Worm (Caenorhabditis elegans) whole organism, L2 larva: ENCODE measurements around the gene ZK185.4.
A peak's percentile ranks its signal among the peaks of the same experiment; 100 is the strongest.

ENCODE experiments used
- C34F6.9 ChIP-seq: fragments of 150-350 bp; optimal IDR thresholded peaks from 2 replicates; lab custom pipeline; 2014; ENCODE audit warnings: missing biosample characterization, missing genetic modification characterization
- F13H6.1 ChIP-seq: sonication (generic microtip); optimal IDR thresholded peaks from 2 replicates; lab custom pipeline; 2016; ENCODE audit warnings: missing genetic modification characterization, missing compliant biosample characterization
- R02D3.7 ChIP-seq: fragments of 150-350 bp; optimal IDR thresholded peaks from 2 replicates; lab custom pipeline; 2014; ENCODE audit warnings: missing biosample characterization, missing genetic modification characterization
- Y55F3AM.14 ChIP-seq: fragments of 200-800 bp; sonication (Bioruptor generic); optimal IDR thresholded peaks from 2 replicates; lab custom pipeline; 2018; ENCODE audit warnings: mild to moderate bottlenecking, missing genetic modification characterization, missing compliant biosample characterization
- ZK546.5 ChIP-seq: sonication (generic microtip); optimal IDR thresholded peaks from 2 replicates; lab custom pipeline; 2017; ENCODE audit warnings: missing biosample characterization, missing genetic modification characterization
- alr-1 ChIP-seq: fragments of 150-350 bp; optimal IDR thresholded peaks from 2 replicates; lab custom pipeline; 2014; ENCODE audit warnings: missing biosample characterization, missing genetic modification characterization
- aly-2 ChIP-seq: fragments of 150-350 bp; optimal IDR thresholded peaks from 2 replicates; lab custom pipeline; 2014; ENCODE audit warnings: missing biosample characterization, missing genetic modification characterization
- ama-1 ChIP-seq: fragments of 150-350 bp; optimal IDR thresholded peaks from 2 replicates; lab custom pipeline; 2018; ENCODE audit warnings: inconsistent platforms
- blmp-1 ChIP-seq: sonication (generic microtip); optimal IDR thresholded peaks from 2 replicates; lab custom pipeline; 2017; ENCODE audit warnings: missing genetic modification characterization, mild to moderate bottlenecking, missing compliant biosample characterization, antibody characterized with exemption, moderate library complexity; ENCODE audit not compliant: insufficient read depth
- ceh-16 ChIP-seq: fragments of 150-350 bp; optimal IDR thresholded peaks from 2 replicates; lab custom pipeline; 2014; ENCODE audit warnings: missing biosample characterization, missing genetic modification characterization
- ceh-82 ChIP-seq: fragments of 150-350 bp; optimal IDR thresholded peaks from 2 replicates; lab custom pipeline; 2014; ENCODE audit warnings: missing biosample characterization, missing genetic modification characterization
- crh-2 ChIP-seq: sonication (generic microtip); optimal IDR thresholded peaks from 2 replicates; lab custom pipeline; 2017; ENCODE audit warnings: missing biosample characterization, missing genetic modification characterization
- dmd-4 ChIP-seq: sonication (generic microtip); optimal IDR thresholded peaks from 2 replicates; lab custom pipeline; 2017; ENCODE audit warnings: missing biosample characterization, missing genetic modification characterization
- egl-27 ChIP-seq: sonication (generic microtip); optimal IDR thresholded peaks from 3 replicates; lab custom pipeline; 2017; ENCODE audit warnings: missing biosample characterization, missing genetic modification reagents, missing genetic modification characterization
- elt-1 ChIP-seq: fragments of 150-350 bp; optimal IDR thresholded peaks from 2 replicates; lab custom pipeline; 2014; ENCODE audit warnings: missing biosample characterization, missing genetic modification characterization
- elt-3 ChIP-seq: sonication (generic microtip); optimal IDR thresholded peaks from 2 replicates; lab custom pipeline; 2017; ENCODE audit warnings: missing biosample characterization, missing genetic modification characterization
- fos-1 ChIP-seq: fragments of 150-350 bp; optimal IDR thresholded peaks from 2 replicates; lab custom pipeline; 2014; ENCODE audit warnings: missing biosample characterization, missing genetic modification characterization
- gmeb-1 ChIP-seq: fragments of 150-350 bp; optimal IDR thresholded peaks from 2 replicates; lab custom pipeline; 2014; ENCODE audit warnings: missing biosample characterization, missing genetic modification characterization
- lin-11 ChIP-seq: fragments of 150-350 bp; sonication (generic microtip); optimal IDR thresholded peaks from 2 replicates; lab custom pipeline; 2014; ENCODE audit warnings: missing biosample characterization, missing genetic modification characterization, inconsistent platforms, mixed read lengths
- lin-13 ChIP-seq: fragments of 150-350 bp; optimal IDR thresholded peaks from 2 replicates; lab custom pipeline; 2014; ENCODE audit warnings: missing biosample characterization, missing genetic modification reagents, missing genetic modification characterization
- lin-39 ChIP-seq: fragments of 150-350 bp; optimal IDR thresholded peaks from 2 replicates; lab custom pipeline; 2014; ENCODE audit warnings: missing biosample characterization, missing genetic modification reagents, missing genetic modification characterization
- lsy-2 ChIP-seq, 2 experiments: fragments of 150-350 bp in 1 of 2; sonication (generic microtip) in 1 of 2; optimal IDR thresholded peaks; 2 replicates each; lab custom pipeline; 2014 to 2017; ENCODE audit warnings: missing biosample characterization in 2 of 2, missing genetic modification characterization in 2 of 2
- mab-5 ChIP-seq: fragments of 150-350 bp; optimal IDR thresholded peaks from 2 replicates; lab custom pipeline; 2014; ENCODE audit warnings: missing biosample characterization, missing genetic modification characterization
- mbf-1 ChIP-seq: sonication (generic microtip); optimal IDR thresholded peaks from 2 replicates; lab custom pipeline; 2017; ENCODE audit warnings: missing biosample characterization, missing genetic modification characterization
- mdl-1 ChIP-seq, 2 experiments: fragments of 150-350 bp in 1 of 2; sonication (generic microtip) in 1 of 2; optimal IDR thresholded peaks; 2 replicates each; lab custom pipeline; 2017; ENCODE audit warnings: missing biosample characterization in 2 of 2, missing genetic modification characterization in 2 of 2
- nhr-10 ChIP-seq: sonication (generic microtip); optimal IDR thresholded peaks from 2 replicates; lab custom pipeline; 2017; ENCODE audit warnings: missing biosample characterization, missing genetic modification characterization
- nhr-11 ChIP-seq: fragments of 150-350 bp; optimal IDR thresholded peaks from 2 replicates; lab custom pipeline; 2014; ENCODE audit warnings: missing biosample characterization, missing genetic modification characterization
- nhr-12 ChIP-seq: fragments of 150-350 bp; optimal IDR thresholded peaks from 2 replicates; lab custom pipeline; 2014; ENCODE audit warnings: missing biosample characterization, missing genetic modification characterization
- nhr-129 ChIP-seq: fragments of 150-350 bp; optimal IDR thresholded peaks from 2 replicates; lab custom pipeline; 2014; ENCODE audit warnings: missing biosample characterization, missing genetic modification characterization
- nhr-21 ChIP-seq: fragments of 150-350 bp; optimal IDR thresholded peaks from 2 replicates; lab custom pipeline; 2014; ENCODE audit warnings: missing biosample characterization, missing genetic modification characterization
- nhr-23 ChIP-seq: fragments of 150-350 bp; optimal IDR thresholded peaks from 2 replicates; lab custom pipeline; 2014; ENCODE audit warnings: missing biosample characterization, missing genetic modification reagents, missing genetic modification characterization
- nhr-237 ChIP-seq: fragments of 150-350 bp; optimal IDR thresholded peaks from 2 replicates; lab custom pipeline; 2014; ENCODE audit warnings: missing biosample characterization, missing genetic modification characterization
- nhr-25 ChIP-seq: fragments of 150-350 bp; sonication (generic microtip); optimal IDR thresholded peaks from 3 replicates; lab custom pipeline; 2014; ENCODE audit warnings: missing biosample characterization, missing genetic modification characterization
- nhr-6 ChIP-seq: fragments of 150-350 bp; optimal IDR thresholded peaks from 2 replicates; lab custom pipeline; 2014; ENCODE audit warnings: missing biosample characterization, missing genetic modification characterization
- nhr-77 ChIP-seq: fragments of 150-350 bp; optimal IDR thresholded peaks from 2 replicates; lab custom pipeline; 2014; ENCODE audit warnings: missing biosample characterization, missing genetic modification characterization
- peb-1 ChIP-seq: fragments of 150-350 bp; optimal IDR thresholded peaks from 2 replicates; lab custom pipeline; 2014; ENCODE audit warnings: missing biosample characterization, missing genetic modification characterization
- sem-4 ChIP-seq: fragments of 150-350 bp; optimal IDR thresholded peaks from 2 replicates; lab custom pipeline; 2014; ENCODE audit warnings: missing biosample characterization, missing genetic modification reagents, missing genetic modification characterization
- skn-1 ChIP-seq: sonication (generic microtip); optimal IDR thresholded peaks from 2 replicates; lab custom pipeline; 2017; ENCODE audit warnings: missing biosample characterization, missing genetic modification characterization
- sma-3 ChIP-seq: sonication (generic microtip); optimal IDR thresholded peaks from 2 replicates; lab custom pipeline; 2016; ENCODE audit warnings: missing genetic modification reagents, missing genetic modification characterization, missing compliant biosample characterization
- sma-9 ChIP-seq, 2 experiments: fragments of 150-350 bp in 1 of 2; sonication (generic microtip) in 1 of 2; optimal IDR thresholded peaks; 2 replicates each; lab custom pipeline; 2014 to 2016; ENCODE audit warnings: missing genetic modification characterization in 2 of 2, mild to moderate bottlenecking in 1 of 2, missing biosample characterization in 1 of 2, missing compliant biosample characterization in 1 of 2, missing genetic modification reagents in 1 of 2, moderate library complexity in 1 of 2
- snpc-4 ChIP-seq: fragments of 150-350 bp; optimal IDR thresholded peaks from 2 replicates; lab custom pipeline; 2014; ENCODE audit warnings: missing biosample characterization, missing genetic modification characterization
- unc-39 ChIP-seq: fragments of 150-350 bp; optimal IDR thresholded peaks from 2 replicates; lab custom pipeline; 2014; ENCODE audit warnings: missing biosample characterization, missing genetic modification characterization
- unc-55 ChIP-seq: fragments of 150-350 bp; sonication (generic microtip); optimal IDR thresholded peaks from 3 replicates; lab custom pipeline; 2014; ENCODE audit warnings: missing biosample characterization, missing genetic modification reagents, missing genetic modification characterization
- unc-62 ChIP-seq: fragments of 150-350 bp; optimal IDR thresholded peaks from 2 replicates; lab custom pipeline; 2014; ENCODE audit warnings: missing biosample characterization, missing genetic modification reagents, missing genetic modification characterization
- zag-1 ChIP-seq: fragments of 150-350 bp; optimal IDR thresholded peaks from 2 replicates; lab custom pipeline; 2014; ENCODE audit warnings: missing biosample characterization, missing genetic modification characterization
- ztf-1 ChIP-seq: fragments of 200-800 bp; sonication (Bioruptor generic); conservative IDR thresholded peaks from 2 replicates; pipeline ENCODE4 v1.3.6; 2022; ENCODE audit warnings: missing genetic modification characterization, missing compliant biosample characterization
- ztf-11 ChIP-seq: sonication (generic microtip); optimal IDR thresholded peaks from 2 replicates; lab custom pipeline; 2017; ENCODE audit warnings: missing biosample characterization, missing genetic modification characterization
- ztf-4 ChIP-seq: fragments of 150-350 bp; optimal IDR thresholded peaks from 2 replicates; lab custom pipeline; 2014; ENCODE audit warnings: missing biosample characterization, missing genetic modification characterization

The ZK185.4 gene

ce11 chrIV:4513269-4513819 is 19.6 kb downstream of the ZK185.4 start, which contains the start of gene sar-1:
Gene sar-1 (minus strand): TSS chrIV:4513319.
- TF ChIP-seq egl-27 (tag; lab: Kevin White, UChicago) (peak; percentile 55), lin-13 (GFP tag; lab: Kevin White, UChicago) (no peak), unc-55 (GFP tag; lab: Kevin White, UChicago) (peak; percentile 84), ZK546.5 (no peak), mdl-1 (tag; optimal IDR thresholded peaks at IDR 0.05; lab: Kevin White, UChicago) (peak in 1 of 2 experiments; percentile 60), nhr-237 (tag; lab: Kevin White, UChicago) (no peak), mbf-1 (no peak), ama-1 (lab: Kevin White, UChicago) (no peak), skn-1 (no peak), dmd-4 (tag; lab: Kevin White, UChicago) (no peak), nhr-10 (peak; percentile 49), C34F6.9 (peak; percentile 89), mab-5 (tag; lab: Kevin White, UChicago) (peak; percentile 63), nhr-21 (tag; lab: Kevin White, UChicago) (peak; percentile 82), lin-39 (no peak), sma-3 (peak; percentile 69), F13H6.1 (tag; lab: Kevin White, UChicago) (peak; percentile 80), Y55F3AM.14 (GFP tag; lab: Kevin White, UChicago) (no peak), ztf-1 (GFP tag; lab: Robert Waterston, UW) (no peak), nhr-25 (tag; lab: Kevin White, UChicago) (peak; percentile 73), peb-1 (tag; lab: Kevin White, UChicago) (no peak), snpc-4 (tag; lab: Kevin White, UChicago) (no peak), lsy-2 (tag; optimal IDR thresholded peaks at IDR 0.05; lab: Kevin White, UChicago) (peak; percentile 88 to 93), elt-1 (tag; lab: Kevin White, UChicago) (no peak), nhr-6 (tag; lab: Kevin White, UChicago) (peak; percentile 31), ceh-16 (tag; lab: Kevin White, UChicago) (no peak), nhr-129 (tag; lab: Kevin White, UChicago) (peak; percentile 65), ceh-82 (tag; lab: Kevin White, UChicago) (no peak), fos-1 (tag; lab: Kevin White, UChicago) (peak; percentile 55), unc-62 (GFP tag; lab: Kevin White, UChicago) (no peak), crh-2 (tag; lab: Kevin White, UChicago) (peak; percentile 94), unc-39 (tag; lab: Kevin White, UChicago) (no peak), alr-1 (tag; lab: Kevin White, UChicago) (no peak), nhr-23 (tag; lab: Kevin White, UChicago) (no peak), lin-11 (tag; lab: Kevin White, UChicago) (peak; percentile 72), ztf-11 (tag; lab: Kevin White, UChicago) (no peak), nhr-77 (tag; lab: Kevin White, UChicago) (no peak), gmeb-1 (peak; percentile 82), blmp-1 (no peak), ztf-4 (tag; lab: Kevin White, UChicago) (peak; percentile 25), elt-3 (tag; lab: Kevin White, UChicago) (no peak), nhr-11 (tag; lab: Kevin White, UChicago) (no peak), R02D3.7 (peak; percentile 32), zag-1 (peak; percentile 26), nhr-12 (tag; lab: Kevin White, UChicago) (no peak), aly-2 (tag; lab: Kevin White, UChicago) (no peak), sma-9 (GFP tag; optimal IDR thresholded peaks at IDR 0.05; lab: Kevin White, UChicago) (peak; percentile 82), sma-9 (tag; optimal IDR thresholded peaks at IDR 0.05; lab: Kevin White, UChicago) (no peak), sem-4 (tag; lab: Kevin White, UChicago) (peak; percentile 6)
